Worm (Caenorhabditis elegans) whole organism, L1 larva: ENCODE measurements around the gene tag-321.

Experiments
- C04F5.9 ChIP-seq: sonication (generic microtip); optimal IDR thresholded peaks from 2 replicates; lab custom pipeline; 2016; ENCODE audit warnings: missing genetic modification characterization, missing compliant biosample characterization
- F16B12.6 ChIP-seq: fragments of 150-350 bp; optimal IDR thresholded peaks from 2 replicates; lab custom pipeline; 2014; ENCODE audit warnings: missing biosample characterization, missing genetic modification characterization
- aha-1 ChIP-seq: fragments of 150-350 bp; optimal IDR thresholded peaks from 2 replicates; lab custom pipeline; 2014; ENCODE audit warnings: missing biosample characterization, missing genetic modification characterization
- alr-1 ChIP-seq: fragments of 200-800 bp; sonication (Bioruptor generic); optimal IDR thresholded peaks from 2 replicates; lab custom pipeline; 2018; ENCODE audit warnings: borderline replicate concordance, mild to moderate bottlenecking, missing genetic modification characterization, missing compliant biosample characterization
- blmp-1 ChIP-seq: fragments of 150-350 bp; optimal IDR thresholded peaks from 2 replicates; lab custom pipeline; 2014; ENCODE audit warnings: missing biosample characterization, missing genetic modification characterization
- ceh-82 ChIP-seq, 3 experiments: fragments of 150-350 bp in 1 of 3; sonication (generic microtip) in 2 of 3; optimal IDR thresholded peaks; 2 replicates each; lab custom pipeline; 2014 to 2017; ENCODE audit warnings: missing biosample characterization in 3 of 3, missing genetic modification characterization in 3 of 3
- ceh-88 ChIP-seq: fragments of 200-800 bp; sonication (Bioruptor generic); IDR thresholded peaks from 2 replicates; pipeline ENCODE4 v1.3.6; 2022; ENCODE audit warnings: missing genetic modification characterization, missing compliant biosample characterization
- ces-1 ChIP-seq: fragments of 150-350 bp; optimal IDR thresholded peaks from 2 replicates; lab custom pipeline; 2014; ENCODE audit warnings: missing biosample characterization, missing genetic modification reagents, missing genetic modification characterization
- dpl-1 ChIP-seq, 3 experiments: fragments of 150-350 bp in 2 of 3; sonication (generic microtip) in 1 of 3; optimal IDR thresholded peaks; 2 replicates each; lab custom pipeline; 2014 to 2017; ENCODE audit warnings: missing biosample characterization in 3 of 3, missing genetic modification characterization in 3 of 3, missing genetic modification reagents in 3 of 3
- efl-1 ChIP-seq, 4 experiments: fragments of 150-350 bp; optimal IDR thresholded peaks in 3 of 4; peaks in 1 of 4; 1 replicate in 1 of 4; 2 replicates in 3 of 4; lab custom pipeline; 2014; ENCODE audit warnings: missing biosample characterization in 2 of 4, missing genetic modification characterization in 2 of 4, missing genetic modification reagents in 2 of 4
- efl-3 ChIP-seq: fragments of 200-800 bp; sonication (Bioruptor generic); optimal IDR thresholded peaks from 2 replicates; lab custom pipeline; 2018; ENCODE audit warnings: mild to moderate bottlenecking, missing genetic modification characterization, missing compliant biosample characterization
- egl-13 ChIP-seq: sonication (generic microtip); optimal IDR thresholded peaks from 2 replicates; lab custom pipeline; 2016; ENCODE audit warnings: missing genotype, missing genetic modification reagents, missing genetic modification characterization, missing compliant biosample characterization
- egl-27 ChIP-seq, 2 experiments: fragments of 150-350 bp in 1 of 2; sonication (generic microtip); optimal IDR thresholded peaks; 3 replicates each; lab custom pipeline; 2017 to 2018; ENCODE audit warnings: missing biosample characterization in 2 of 2, missing genetic modification characterization in 2 of 2, missing genetic modification reagents in 2 of 2
- fkh-10 ChIP-seq: sonication (generic microtip); optimal IDR thresholded peaks from 2 replicates; lab custom pipeline; 2017; ENCODE audit warnings: missing biosample characterization, missing genetic modification reagents, missing genetic modification characterization
- fkh-4 ChIP-seq: sonication (generic microtip); optimal IDR thresholded peaks from 2 replicates; lab custom pipeline; 2016; ENCODE audit warnings: missing compliant biosample characterization, missing genetic modification characterization, borderline replicate concordance
- fos-1 ChIP-seq: fragments of 150-350 bp; optimal IDR thresholded peaks from 2 replicates; lab custom pipeline; 2014; ENCODE audit warnings: missing biosample characterization, missing genetic modification characterization
- hlh-4 ChIP-seq: sonication (generic microtip); optimal IDR thresholded peaks from 2 replicates; lab custom pipeline; 2016; ENCODE audit warnings: mild to moderate bottlenecking, missing genetic modification characterization, missing compliant biosample characterization
- hpl-2 ChIP-seq: fragments of 150-350 bp; optimal IDR thresholded peaks from 2 replicates; lab custom pipeline; 2014; ENCODE audit warnings: missing biosample characterization, missing genetic modification reagents, missing genetic modification characterization
- irx-1 ChIP-seq: sonication (generic microtip); optimal IDR thresholded peaks from 2 replicates; lab custom pipeline; 2016; ENCODE audit warnings: missing genetic modification characterization, missing compliant biosample characterization
- isw-1 ChIP-seq: fragments of 200-800 bp; sonication (Bioruptor generic); IDR thresholded peaks from 2 replicates; pipeline ENCODE4 v1.3.6; 2022; ENCODE audit warnings: missing genetic modification characterization, missing compliant biosample characterization
- jun-1 ChIP-seq: fragments of 150-350 bp; optimal IDR thresholded peaks from 2 replicates; lab custom pipeline; 2014; ENCODE audit warnings: missing biosample characterization, missing genetic modification reagents, missing genetic modification characterization
- lin-13 ChIP-seq: fragments of 150-350 bp; optimal IDR thresholded peaks from 2 replicates; lab custom pipeline; 2014; ENCODE audit warnings: missing biosample characterization, missing genetic modification reagents, missing genetic modification characterization
- lin-39 ChIP-seq: fragments of 150-350 bp; optimal IDR thresholded peaks from 2 replicates; lab custom pipeline; 2014; ENCODE audit warnings: missing biosample characterization, missing genetic modification reagents, missing genetic modification characterization
- lir-3 ChIP-seq: sonication (generic microtip); optimal IDR thresholded peaks from 2 replicates; lab custom pipeline; 2016; ENCODE audit warnings: mild to moderate bottlenecking, missing genetic modification characterization, moderate library complexity, missing compliant biosample characterization; ENCODE audit not compliant: poor library complexity
- lsy-2 ChIP-seq, 2 experiments: fragments of 150-350 bp; optimal IDR thresholded peaks; 2 replicates each; lab custom pipeline; 2014; ENCODE audit warnings: missing biosample characterization in 2 of 2, missing genetic modification characterization in 2 of 2
- mab-9 ChIP-seq: fragments of 200-800 bp; sonication (Bioruptor generic); IDR thresholded peaks from 2 replicates; pipeline ENCODE4 v1.3.6; 2022; ENCODE audit warnings: missing genetic modification reagents, missing genetic modification characterization, missing compliant biosample characterization
- mdl-1 ChIP-seq, 2 experiments: fragments of 150-350 bp; optimal IDR thresholded peaks; 2 replicates each; lab custom pipeline; 2014 to 2017; ENCODE audit warnings: missing biosample characterization in 2 of 2, missing genetic modification characterization in 2 of 2, inconsistent platforms in 1 of 2
- mef-2 ChIP-seq: fragments of 150-350 bp; optimal IDR thresholded peaks from 2 replicates; lab custom pipeline; 2014; ENCODE audit warnings: missing biosample characterization, missing genetic modification characterization
- nhr-11 ChIP-seq: fragments of 150-350 bp; optimal IDR thresholded peaks from 2 replicates; lab custom pipeline; 2014; ENCODE audit warnings: missing biosample characterization, missing genetic modification characterization
- nhr-12 ChIP-seq: sonication (generic microtip); optimal IDR thresholded peaks from 2 replicates; lab custom pipeline; 2017; ENCODE audit warnings: missing biosample characterization, missing genetic modification characterization
- nhr-47 ChIP-seq: sonication (generic microtip); optimal IDR thresholded peaks from 2 replicates; lab custom pipeline; 2016; ENCODE audit warnings: mild to moderate bottlenecking, missing genetic modification characterization, moderate library complexity, missing compliant biosample characterization
- nhr-85 ChIP-seq: sonication (generic microtip); peaks from one replicate; lab custom pipeline; 2016; ENCODE audit warnings: missing genetic modification characterization, inconsistent platforms, missing compliant biosample characterization
- pag-3 ChIP-seq: sonication (generic microtip); optimal IDR thresholded peaks from 2 replicates; lab custom pipeline; 2017; ENCODE audit warnings: missing genetic modification characterization, mild to moderate bottlenecking, missing compliant biosample characterization, antibody characterized with exemption, borderline replicate concordance; ENCODE audit not compliant: insufficient read depth
- pax-3 ChIP-seq: fragments of 200-800 bp; sonication (Bioruptor generic); optimal IDR thresholded peaks from 2 replicates; lab custom pipeline; 2018; ENCODE audit warnings: mild to moderate bottlenecking, missing genetic modification characterization, moderate library complexity, missing compliant biosample characterization
- pqm-1 ChIP-seq: sonication (generic microtip); optimal IDR thresholded peaks from 3 replicates; lab custom pipeline; 2017; ENCODE audit warnings: missing biosample characterization, missing genetic modification characterization
- snpc-4 ChIP-seq: fragments of 150-350 bp; optimal IDR thresholded peaks from 2 replicates; lab custom pipeline; 2014; ENCODE audit warnings: missing biosample characterization, missing genetic modification characterization
- sup-37 ChIP-seq: fragments of 200-800 bp; sonication (Bioruptor generic); optimal IDR thresholded peaks from 2 replicates; lab custom pipeline; 2018; ENCODE audit warnings: mild to moderate bottlenecking, missing genetic modification characterization, missing compliant biosample characterization
- swsn-7 ChIP-seq: sonication (generic microtip); optimal IDR thresholded peaks from 2 replicates; lab custom pipeline; 2016; ENCODE audit warnings: missing genetic modification characterization, missing compliant biosample characterization
- unc-30 ChIP-seq: sonication (generic microtip); optimal IDR thresholded peaks from 2 replicates; lab custom pipeline; 2017; ENCODE audit warnings: missing biosample characterization, missing genetic modification characterization
- unc-98 ChIP-seq: fragments of 200-800 bp; sonication (Bioruptor generic); IDR thresholded peaks from 2 replicates; pipeline ENCODE4 v1.3.6; 2022; ENCODE audit warnings: missing genetic modification characterization, missing compliant biosample characterization
- vab-15 ChIP-seq: sonication (generic microtip); optimal IDR thresholded peaks from 2 replicates; lab custom pipeline; 2017; ENCODE audit warnings: missing genotype, mild to moderate bottlenecking, missing genetic modification characterization, missing compliant biosample characterization
- xbp-1 ChIP-seq: sonication (generic microtip); optimal IDR thresholded peaks from 2 replicates; lab custom pipeline; 2016; ENCODE audit warnings: missing genetic modification characterization, missing compliant biosample characterization
- ztf-4 ChIP-seq: fragments of 150-350 bp; optimal IDR thresholded peaks from 2 replicates; lab custom pipeline; 2014; ENCODE audit warnings: missing biosample characterization, missing genetic modification characterization

The tag-321 gene

DNA sequence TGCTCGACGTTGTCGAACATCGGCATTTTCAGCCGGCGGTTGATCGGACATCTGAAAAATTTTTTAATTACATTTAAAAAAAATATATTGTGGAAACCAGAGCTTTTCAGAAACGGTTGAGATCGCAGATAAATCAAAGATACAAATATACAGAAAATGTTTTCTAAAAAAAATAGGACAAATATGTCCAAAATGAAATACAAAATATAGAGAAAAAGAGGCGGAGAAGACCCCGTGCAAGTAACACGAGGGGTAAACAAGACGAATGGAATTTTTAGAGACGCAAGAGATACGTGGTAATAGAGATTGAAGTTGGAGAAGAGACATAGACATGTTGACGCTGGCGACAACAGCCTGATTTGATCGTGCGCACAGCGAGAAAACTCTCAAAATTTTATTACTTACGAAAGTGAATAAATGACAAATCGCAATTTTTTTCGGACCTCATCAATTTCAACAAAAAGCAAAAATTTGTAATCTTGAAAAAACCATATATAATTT is 32.1 kb upstream of the tag-321 start, which contains the start of gene cdgs-1 (continued):
- TF ChIP-seq dpl-1 (GFP tag; optimal IDR thresholded peaks at IDR 0.05; lab: Kevin White, UChicago): peak; percentile 36 to 41 (median 36)
- TF ChIP-seq ztf-4 (tag; lab: Kevin White, UChicago): no peak
- TF ChIP-seq fos-1 (tag; lab: Kevin White, UChicago): no peak
- TF ChIP-seq efl-3 (GFP tag; lab: Kevin White, UChicago): no peak
- TF ChIP-seq fkh-10 (GFP tag; lab: Kevin White, UChicago): peak; percentile 65
- no peak for TF ChIP-seq mef-2
- TF ChIP-seq swsn-7 (tag; lab: Kevin White, UChicago): peak; percentile 28
- no peak for TF ChIP-seq mab-9 (GFP tag; lab: Robert Waterston, UW)
- TF ChIP-seq F16B12.6 (tag; lab: Kevin White, UChicago): peak; percentile 15
- TF ChIP-seq pqm-1 (tag; lab: Kevin White, UChicago): no peak
- no peak for TF ChIP-seq unc-98
- TF ChIP-seq nhr-85 (tag; lab: Kevin White, UChicago): peak; percentile 33
- TF ChIP-seq ceh-82 (tag; optimal IDR thresholded peaks at IDR 0.05; lab: Kevin White, UChicago): peak in 1 of 3 experiments; percentile 57
- no peak for TF ChIP-seq lin-13 (GFP tag; lab: Kevin White, UChicago)
- no peak for TF ChIP-seq pax-3 (tag; lab: Kevin White, UChicago)
- no peak for TF ChIP-seq lir-3 (tag; lab: Kevin White, UChicago)
- TF ChIP-seq nhr-12 (tag; lab: Kevin White, UChicago): no peak
- no peak for TF ChIP-seq egl-27 (tag; optimal IDR thresholded peaks at IDR 0.05; lab: Kevin White, UChicago)
- TF ChIP-seq ceh-88: no peak
- peak; percentile 29 for TF ChIP-seq nhr-47 (tag; lab: Kevin White, UChicago)
- no peak for TF ChIP-seq aha-1 (tag; lab: Kevin White, UChicago)
- no peak for TF ChIP-seq hlh-4 (tag; lab: Kevin White, UChicago)
- peak; percentile 46 to 57 for TF ChIP-seq efl-1 (optimal IDR thresholded peaks at IDR 0.05; lab: Kevin White, UChicago)
- peak; percentile 40 to 88 for TF ChIP-seq efl-1 (GFP tag; optimal IDR thresholded peaks at IDR 0.05 in 1 of 2; lab: Kevin White, UChicago)
- peak; percentile 69 for TF ChIP-seq blmp-1 (tag; lab: Kevin White, UChicago)
- TF ChIP-seq fkh-4 (tag; lab: Kevin White, UChicago): no peak
- no peak for TF ChIP-seq alr-1 (tag; lab: Kevin White, UChicago)
- no peak for TF ChIP-seq C04F5.9 (tag; lab: Kevin White, UChicago)
- no peak for TF ChIP-seq ces-1 (GFP tag; lab: Kevin White, UChicago)
- TF ChIP-seq lsy-2 (tag; optimal IDR thresholded peaks at IDR 0.05; lab: Kevin White, UChicago): peak; percentile 45 to 70
- no peak for TF ChIP-seq irx-1
- TF ChIP-seq, all 84 proteins: peak for 25

DNA sequence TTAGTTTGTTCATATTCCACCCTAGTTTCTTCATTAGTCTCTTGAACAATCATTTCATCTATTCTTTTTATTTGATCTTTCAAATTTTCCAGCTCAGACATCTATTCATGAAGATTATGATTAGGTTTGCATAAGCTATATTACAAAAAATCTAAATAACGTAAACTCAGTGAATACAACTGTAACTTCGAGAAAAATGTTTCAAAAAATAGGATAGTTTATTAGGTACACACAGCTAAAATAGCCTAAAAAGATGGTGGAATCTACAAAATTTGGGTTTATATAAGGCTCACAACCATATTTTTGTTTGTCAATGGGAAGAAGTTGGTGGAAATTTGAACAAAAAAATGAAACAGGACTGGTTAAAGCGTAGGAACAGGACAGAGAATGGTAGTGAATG is 29.1 kb upstream of the tag-321 start, which contains the start of gene zgpa-1:
Gene zgpa-1, minus strand, starts transcription at position 101 of the 400 bp plus-strand sequence.
- TF ChIP-seq C04F5.9 (tag; lab: Kevin White, UChicago) (no peak), hlh-4 (tag; lab: Kevin White, UChicago) (no peak), sup-37 (GFP tag; lab: Kevin White, UChicago) (no peak), mdl-1 (tag; optimal IDR thresholded peaks at IDR 0.05; lab: Kevin White, UChicago) (no peak), hpl-2 (GFP tag; lab: Kevin White, UChicago) (no peak), snpc-4 (no peak), lin-13 (GFP tag; lab: Kevin White, UChicago) (no peak), egl-13 (tag; lab: Kevin White, UChicago) (no peak), pag-3 (no peak), alr-1 (tag; lab: Kevin White, UChicago) (no peak), nhr-11 (tag; lab: Kevin White, UChicago) (no peak), blmp-1 (tag; lab: Kevin White, UChicago) (no peak), pax-3 (tag; lab: Kevin White, UChicago) (no peak), vab-15 (tag; lab: Kevin White, UChicago) (no peak), fos-1 (tag; lab: Kevin White, UChicago) (no peak), lin-39 (no peak), jun-1 (tag; lab: Kevin White, UChicago) (no peak), isw-1 (no peak), unc-30 (tag; lab: Kevin White, UChicago) (no peak), xbp-1 (no peak)
